Worm (Caenorhabditis elegans) whole organism, L4 larva: Measurements from ENCODE around the gene srbc-43.

Experiments used
- T26A8.4 ChIP-seq: fragments of 200-800 bp; sonication (Bioruptor generic); IDR thresholded peaks from 2 replicates; pipeline ENCODE4 v1.3.6; 2022; ENCODE audit warnings: missing genetic modification characterization, missing compliant biosample characterization
- Y105C5A.15 ChIP-seq: fragments of 200-800 bp; sonication (Bioruptor generic); IDR thresholded peaks from 2 replicates; pipeline ENCODE4 v1.3.6; 2022; ENCODE audit warnings: missing genetic modification characterization, missing compliant biosample characterization
- Y75B8A.6 ChIP-seq: fragments of 200-800 bp; sonication (Bioruptor generic); IDR thresholded peaks from 2 replicates; pipeline ENCODE4 v1.3.6; 2022; ENCODE audit warnings: missing genetic modification reagents, missing genetic modification characterization, missing compliant biosample characterization
- aly-2 ChIP-seq: sonication (generic microtip); optimal IDR thresholded peaks from 2 replicates; lab custom pipeline; 2018; ENCODE audit warnings: missing biosample characterization, missing genetic modification characterization
- attf-4 ChIP-seq: sonication (generic microtip); optimal IDR thresholded peaks from 3 replicates; lab custom pipeline; 2017; ENCODE audit warnings: missing biosample characterization, missing genetic modification characterization
- ceh-62 ChIP-seq: sonication (generic microtip); optimal IDR thresholded peaks from 2 replicates; lab custom pipeline; 2017; ENCODE audit warnings: missing biosample characterization, missing genetic modification characterization
- ces-1 ChIP-seq: fragments of 150-350 bp; sonication (generic microtip); optimal IDR thresholded peaks from 4 replicates; lab custom pipeline; 2014; ENCODE audit warnings: missing biosample characterization, missing genetic modification reagents, missing genetic modification characterization
- cey-2 ChIP-seq: sonication (generic microtip); optimal IDR thresholded peaks from 3 replicates; lab custom pipeline; 2017; ENCODE audit warnings: missing genetic modification characterization, mild to moderate bottlenecking, missing compliant biosample characterization, antibody characterized with exemption, borderline replicate concordance; ENCODE audit not compliant: insufficient read depth
- daf-19 ChIP-seq: fragments of 200-800 bp; sonication (Bioruptor generic); conservative IDR thresholded peaks from 2 replicates; pipeline ENCODE4 v1.3.6; 2022; ENCODE audit warnings: missing genetic modification characterization, missing compliant biosample characterization
- daf-8 ChIP-seq: fragments of 200-800 bp; sonication (Bioruptor generic); IDR thresholded peaks from 2 replicates; pipeline ENCODE4 v1.3.6; 2022; ENCODE audit warnings: missing genetic modification characterization, missing compliant biosample characterization
- dmd-6 ChIP-seq: fragments of 200-800 bp; sonication (Bioruptor generic); IDR thresholded peaks from 2 replicates; pipeline ENCODE4 v1.3.6; 2022; ENCODE audit warnings: missing genetic modification reagents, missing genetic modification characterization, missing compliant biosample characterization
- dmd-9 ChIP-seq: fragments of 200-800 bp; sonication (Bioruptor generic); IDR thresholded peaks from 2 replicates; pipeline ENCODE4 v1.3.6; 2022; ENCODE audit warnings: missing genetic modification reagents, missing genetic modification characterization, missing compliant biosample characterization
- dve-1 ChIP-seq: sonication (generic microtip); optimal IDR thresholded peaks from 2 replicates; lab custom pipeline; 2017; ENCODE audit warnings: antibody characterized with exemption, mild to moderate bottlenecking, missing genetic modification characterization, missing compliant biosample characterization; ENCODE audit not compliant: insufficient read depth
- egl-43 ChIP-seq: fragments of 200-800 bp; sonication (Bioruptor generic); IDR thresholded peaks from 2 replicates; pipeline ENCODE4 v1.3.6; 2022; ENCODE audit warnings: missing genetic modification reagents, missing genetic modification characterization, missing compliant biosample characterization
- fkh-10 ChIP-seq: fragments of 150-350 bp; optimal IDR thresholded peaks from 2 replicates; lab custom pipeline; 2014; ENCODE audit warnings: missing biosample characterization, missing genetic modification reagents, missing genetic modification characterization
- gei-8 ChIP-seq: fragments of 200-800 bp; sonication (Bioruptor generic); optimal IDR thresholded peaks from 2 replicates; lab custom pipeline; 2018; ENCODE audit warnings: mild to moderate bottlenecking, missing genetic modification characterization, missing compliant biosample characterization
- hlh-30 ChIP-seq: sonication (generic microtip); optimal IDR thresholded peaks from 2 replicates; lab custom pipeline; 2017; ENCODE audit warnings: antibody characterized with exemption, mild to moderate bottlenecking, missing genetic modification characterization, missing compliant biosample characterization; ENCODE audit not compliant: insufficient read depth
- hmg-1.1 ChIP-seq: fragments of 200-800 bp; sonication (Bioruptor generic); IDR thresholded peaks from 2 replicates; pipeline ENCODE4 v1.3.6; 2022; ENCODE audit warnings: missing genetic modification reagents, missing genetic modification characterization, missing compliant biosample characterization
- jun-1 ChIP-seq: fragments of 150-350 bp; optimal IDR thresholded peaks from 2 replicates; lab custom pipeline; 2014; ENCODE audit warnings: missing biosample characterization, missing genetic modification reagents, missing genetic modification characterization
- lim-7 ChIP-seq: fragments of 200-800 bp; sonication (Bioruptor generic); IDR thresholded peaks from 2 replicates; pipeline ENCODE4 v1.3.6; 2022; ENCODE audit warnings: missing genetic modification characterization, missing compliant biosample characterization
- lin-1 ChIP-seq: fragments of 200-800 bp; sonication (Bioruptor generic); IDR thresholded peaks from 2 replicates; pipeline ENCODE4 v1.3.6; 2022; ENCODE audit warnings: missing genetic modification reagents, missing genetic modification characterization, missing compliant biosample characterization
- lin-15B ChIP-seq: fragments of 150-350 bp; sonication (generic microtip); optimal IDR thresholded peaks from 3 replicates; lab custom pipeline; 2014; ENCODE audit warnings: missing biosample characterization, missing genetic modification characterization
- lin-29 ChIP-seq: fragments of 200-800 bp; sonication (Bioruptor generic); IDR thresholded peaks from 2 replicates; pipeline ENCODE4 v1.3.6; 2022; ENCODE audit warnings: missing genetic modification reagents, missing genetic modification characterization, missing compliant biosample characterization
- lin-38 ChIP-seq: fragments of 200-800 bp; sonication (Bioruptor generic); IDR thresholded peaks from 2 replicates; pipeline ENCODE4 v1.3.6; 2022; ENCODE audit warnings: missing genetic modification reagents, missing genetic modification characterization, missing compliant biosample characterization
- mdl-1 ChIP-seq, 2 experiments: fragments of 150-350 bp in 1 of 2; sonication (generic microtip) in 1 of 2; optimal IDR thresholded peaks; 2 replicates each; lab custom pipeline; 2014 to 2017; ENCODE audit warnings: missing biosample characterization in 2 of 2, missing genetic modification characterization in 2 of 2
- mdt-29 ChIP-seq: fragments of 200-800 bp; sonication (Bioruptor generic); IDR thresholded peaks from 2 replicates; pipeline ENCODE4 v1.3.6; 2022; ENCODE audit warnings: missing genetic modification reagents, missing genetic modification characterization, missing compliant biosample characterization
- mxl-3 ChIP-seq: fragments of 200-800 bp; sonication (Bioruptor generic); optimal IDR thresholded peaks from 2 replicates; lab custom pipeline; 2018; ENCODE audit warnings: mild to moderate bottlenecking, missing genetic modification characterization, missing compliant biosample characterization
- nhr-42 ChIP-seq: fragments of 200-800 bp; sonication (Bioruptor generic); IDR thresholded peaks from 2 replicates; pipeline ENCODE4 v1.3.6; 2022; ENCODE audit warnings: missing genetic modification characterization, missing compliant biosample characterization
- nhr-48 ChIP-seq: sonication (generic microtip); optimal IDR thresholded peaks from 2 replicates; lab custom pipeline; 2016; ENCODE audit warnings: mild to moderate bottlenecking, missing genetic modification characterization, missing compliant biosample characterization
- nhr-76 ChIP-seq: fragments of 150-350 bp; optimal IDR thresholded peaks from 2 replicates; lab custom pipeline; 2014; ENCODE audit warnings: missing biosample characterization, missing genetic modification characterization
- nhr-77 ChIP-seq: fragments of 150-350 bp; optimal IDR thresholded peaks from 2 replicates; lab custom pipeline; 2014; ENCODE audit warnings: missing biosample characterization, missing genetic modification characterization
- sdz-12 ChIP-seq: fragments of 200-800 bp; sonication (Bioruptor generic); optimal IDR thresholded peaks from 2 replicates; lab custom pipeline; 2018; ENCODE audit warnings: mild to moderate bottlenecking, missing genetic modification characterization, missing compliant biosample characterization
- skn-1 ChIP-seq: fragments of 150-350 bp; optimal IDR thresholded peaks from 2 replicates; lab custom pipeline; 2014; ENCODE audit warnings: missing biosample characterization, missing genetic modification characterization
- snpc-1.2 ChIP-seq: fragments of 200-800 bp; sonication (Bioruptor generic); IDR thresholded peaks from 2 replicates; pipeline ENCODE4 v1.3.6; 2022; ENCODE audit warnings: missing genetic modification reagents, missing genetic modification characterization, missing compliant biosample characterization
- snpc-4 ChIP-seq: fragments of 150-350 bp; optimal IDR thresholded peaks from 2 replicates; lab custom pipeline; 2014; ENCODE audit warnings: missing biosample characterization, missing genetic modification characterization
- spr-3 ChIP-seq: fragments of 200-800 bp; sonication (Bioruptor generic); optimal IDR thresholded peaks from 2 replicates; lab custom pipeline; 2018; ENCODE audit warnings: mild to moderate bottlenecking, missing genetic modification characterization, missing compliant biosample characterization
- zag-1 ChIP-seq: fragments of 150-350 bp; optimal IDR thresholded peaks from 2 replicates; lab custom pipeline; 2014; ENCODE audit warnings: missing biosample characterization, missing genetic modification characterization
- zfp-2 ChIP-seq: sonication (generic microtip); optimal IDR thresholded peaks from 2 replicates; lab custom pipeline; 2016; ENCODE audit warnings: mild to moderate bottlenecking, missing genetic modification characterization, missing compliant biosample characterization
- zip-2 ChIP-seq: fragments of 150-350 bp; optimal IDR thresholded peaks from 2 replicates; lab custom pipeline; 2014; ENCODE audit warnings: missing biosample characterization, missing genetic modification characterization
- ztf-11 ChIP-seq: fragments of 150-350 bp; optimal IDR thresholded peaks from 2 replicates; lab custom pipeline; 2014; ENCODE audit warnings: missing biosample characterization, missing genetic modification characterization

The srbc-43 gene

DNA sequence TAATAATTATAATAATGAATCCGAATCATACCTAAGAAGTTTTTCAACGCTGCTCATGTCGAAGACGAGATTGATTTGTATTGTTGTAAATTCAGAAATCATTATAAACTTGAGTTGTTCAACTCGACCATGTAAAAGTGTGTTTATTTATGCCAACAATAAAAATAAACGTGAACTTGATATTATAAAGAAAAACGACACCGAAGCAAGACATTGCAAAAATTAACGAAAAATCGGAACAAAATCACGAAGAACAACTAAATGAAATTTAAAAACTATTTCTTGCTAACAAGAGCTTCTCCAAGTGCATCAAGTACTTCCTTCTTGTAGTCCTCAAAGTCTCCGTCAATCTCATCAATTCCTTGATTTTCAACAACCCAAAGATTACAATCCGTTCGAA lies 29.4 kb downstream of the srbc-43 start, which contains the start of gene F18E2.15:
Gene F18E2.15 (minus strand): TSS at position 101 of the 400 bp plus-strand sequence.
- TF ChIP-seq nhr-76 (tag; lab: Kevin White, UChicago) (no peak), dmd-9 (GFP tag; lab: Robert Waterston, UW) (no peak), nhr-77 (no peak), ztf-11 (tag; lab: Kevin White, UChicago) (no peak), ceh-62 (tag; lab: Kevin White, UChicago) (no peak), cey-2 (tag; lab: Kevin White, UChicago) (no peak), mdt-29 (GFP tag; lab: Robert Waterston, UW) (no peak), jun-1 (tag; lab: Kevin White, UChicago) (no peak), snpc-4 (tag; lab: Kevin White, UChicago) (no peak), lin-15B (tag; lab: Kevin White, UChicago) (no peak), hlh-30 (tag; lab: Kevin White, UChicago) (no peak), spr-3 (GFP tag; lab: Kevin White, UChicago) (no peak), daf-19 (no peak), skn-1 (no peak), snpc-1.2 (GFP tag; lab: Robert Waterston, UW) (no peak)

DNA sequence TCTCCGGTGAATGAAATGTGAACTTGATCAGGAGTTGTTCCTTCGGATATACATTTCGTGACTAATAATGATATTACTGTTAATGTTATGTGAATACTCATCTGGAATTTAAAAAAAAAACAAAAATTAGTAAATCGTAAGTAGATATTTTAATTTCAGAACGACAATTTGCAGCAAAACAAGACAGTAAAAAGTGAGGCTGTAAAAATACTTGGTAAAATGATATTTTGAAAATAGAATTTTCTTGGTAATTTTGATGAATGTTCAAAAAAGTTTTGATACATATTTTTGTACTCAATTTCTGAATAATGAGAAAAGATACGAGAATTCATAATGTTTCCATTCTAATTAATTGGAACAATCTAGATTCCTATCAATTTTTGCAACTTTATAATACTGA lies 30.7 kb downstream of the srbc-43 start, which contains the start of gene papl-1:
Gene papl-1 (minus strand): TSS at position 101 of the 400 bp plus-strand sequence.
- no peak for TF ChIP-seq nhr-76 (tag; lab: Kevin White, UChicago)
- TF ChIP-seq attf-4 (tag; lab: Kevin White, UChicago) = no peak
- TF ChIP-seq zag-1 = no peak
- TF ChIP-seq hmg-1.1 (GFP tag; lab: Robert Waterston, UW) = no peak
- no peak for TF ChIP-seq ces-1
- no peak for TF ChIP-seq dve-1 (tag; lab: Kevin White, UChicago)
- no peak for TF ChIP-seq zfp-2 (tag; lab: Kevin White, UChicago)
- no peak for TF ChIP-seq nhr-42
- TF ChIP-seq Y75B8A.6 (GFP tag; lab: Robert Waterston, UW) = no peak
- no peak for TF ChIP-seq lin-29 (GFP tag; lab: Robert Waterston, UW)
- no peak for TF ChIP-seq daf-8 (GFP tag; lab: Robert Waterston, UW)
- TF ChIP-seq lin-1 (GFP tag; lab: Robert Waterston, UW) = no peak

DNA sequence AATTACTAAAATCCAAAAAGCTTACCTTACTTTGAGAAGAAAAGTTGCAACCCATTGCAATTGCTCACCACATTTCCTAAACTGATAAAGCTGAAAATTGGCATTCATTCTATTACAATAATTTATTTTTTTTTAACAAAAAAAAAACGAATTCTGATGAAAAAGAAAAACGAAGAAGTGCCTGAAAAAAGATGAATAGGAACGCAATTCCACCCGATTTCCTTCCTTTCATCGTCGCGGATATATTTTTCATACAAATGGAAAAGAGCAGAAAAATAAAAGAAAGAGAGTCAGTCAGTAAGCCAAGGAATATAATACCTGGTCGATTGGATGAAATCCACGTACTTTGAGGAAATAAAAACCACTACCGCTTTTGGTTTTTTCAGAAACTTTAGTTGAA lies 35.5 kb downstream of the srbc-43 start, which contains the start of gene gpa-13:
Gene gpa-13 (minus strand): TSS at position 101 of the 400 bp plus-strand sequence.
- no peak for TF ChIP-seq nhr-48 (tag; lab: Kevin White, UChicago)
- no peak for TF ChIP-seq lin-38 (GFP tag; lab: Robert Waterston, UW)
- no peak for TF ChIP-seq Y105C5A.15 (GFP tag; lab: Robert Waterston, UW)
- no peak for TF ChIP-seq lim-7 (GFP tag; lab: Robert Waterston, UW)
- TF ChIP-seq T26A8.4 = no peak
- TF ChIP-seq mdl-1 (tag; optimal IDR thresholded peaks at IDR 0.05; lab: Kevin White, UChicago) = no peak
- no peak for TF ChIP-seq fkh-10 (GFP tag; lab: Kevin White, UChicago)
- TF ChIP-seq sdz-12 (GFP tag; lab: Kevin White, UChicago) = no peak
- TF ChIP-seq zip-2 = no peak
- TF ChIP-seq hlh-30 (tag; lab: Kevin White, UChicago) = no peak
- TF ChIP-seq aly-2 (tag; lab: Kevin White, UChicago) = no peak

DNA sequence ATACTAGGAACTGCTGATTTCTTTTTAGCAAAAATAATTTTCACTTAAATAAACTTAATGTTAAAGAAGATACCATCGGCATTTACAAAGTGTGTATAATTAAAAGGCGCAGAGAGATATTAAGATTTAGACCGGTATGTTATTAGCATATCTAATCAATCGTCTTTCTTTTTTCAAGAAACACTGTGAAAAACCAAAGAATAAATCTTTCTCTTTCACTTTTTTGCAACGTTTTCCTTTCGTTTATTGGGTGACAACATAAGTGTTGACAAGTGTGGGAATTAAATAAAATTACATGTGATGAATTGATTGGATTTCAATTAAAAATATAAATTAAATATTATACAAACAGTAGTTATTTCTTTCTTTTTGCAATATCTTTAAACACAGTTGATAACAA lies 37.9 kb downstream of the srbc-43 start, which contains the start of gene C15C8.8:
Gene C15C8.8 (minus strand): TSS at position 101 of the 400 bp plus-strand sequence.
- no peak for TF ChIP-seq dmd-6 (GFP tag; lab: Robert Waterston, UW)
- no peak for TF ChIP-seq gei-8 (GFP tag; lab: Kevin White, UChicago)
- TF ChIP-seq egl-43 (GFP tag; lab: Robert Waterston, UW) = no peak
- TF ChIP-seq mxl-3 (GFP tag; lab: Kevin White, UChicago) = no peak
